Worm (Caenorhabditis elegans): ENCODE data around the gene gba-4.
"Not testable (repeated sequence)": the region's sequence is repeated elsewhere in the genome, so short reads cannot be mapped to it uniquely, and the experiment has no call there.

ce11 chrIV:5308046-5308643, 42.6 kb downstream of the gba-4 start, which contains the start of the genes ZK354.9 and msp-58:
- TF ChIP-seq daf-8 (GFP tag; IDR thresholded peaks at IDR 0.05); nhr-25 (tag; optimal IDR thresholded peaks at IDR 0.05; ENCODE audit: borderline replicate concordance, insufficient read depth); pha-4 (GFP tag; IDR thresholded peaks at IDR 0.05); pha-4 (tag; optimal IDR thresholded peaks at IDR 0.05); ctbp-1 (GFP tag; IDR thresholded peaks at IDR 0.05); hif-1 (tag; optimal IDR thresholded peaks at IDR 0.05); fkh-10 (GFP tag; optimal IDR thresholded peaks at IDR 0.05); nhr-76 (tag; optimal IDR thresholded peaks at IDR 0.05); nhr-42 (GFP tag; IDR thresholded peaks at IDR 0.05); T26A8.4 (GFP tag; IDR thresholded peaks at IDR 0.05): not testable (repeated sequence)

Data from whole organism, L4 larva.